In genomic region chr2L:1557927-1558326, dm6 we compare ENCODE assay signal across 3 fruit fly cellular contexts.
A peak's percentile ranks its signal among the peaks of the same experiment; 100 is the strongest.
TF ChIP-seq lines count a peak whose summit lies in the region.

No protein-coding gene starts in this region.

- TF ChIP-seq CTCF in whole organism, embryonic (GFP tag; optimal IDR thresholded peaks at IDR 0.05; lab: Kevin White, UChicago) = no peak

TF ChIP-seq in whole organism, embryonic, 481 proteins besides CTCF, POLR2A, EP300 and RAD21:
- TF ChIP-seq da (GFP tag; optimal IDR thresholded peaks at IDR 0.05; lab: Kevin White, UChicago) (no peak), pan (optimal IDR thresholded peaks at IDR 0.05; lab: Kevin White, UChicago) (no peak), pan (GFP tag; optimal IDR thresholded peaks at IDR 0.05 in 1 of 2, IDR thresholded peaks at IDR 0.05 in 1 of 2) (peak in 1 of 2 experiments; percentile 34), gem (tag; optimal IDR thresholded peaks at IDR 0.05; lab: Kevin White, UChicago) (peak; percentile 18), CG16813 (GFP tag; IDR thresholded peaks at IDR 0.05; lab: Robert Waterston, UW; ENCODE audit: partially characterized antibody) (no peak), CG2120 (GFP tag; optimal IDR thresholded peaks at IDR 0.05; lab: Kevin White, UChicago) (peak; percentile 2), Drgx (GFP tag; IDR thresholded peaks at IDR 0.05; lab: Robert Waterston, UW) (peak; percentile 26; the same call in 1 of the 2 replicates), Sox102F (GFP tag; optimal IDR thresholded peaks at IDR 0.05; lab: Kevin White, UChicago) (peak; percentile 9), slbo (GFP tag; IDR thresholded peaks at IDR 0.05; lab: Robert Waterston, UW) (peak; percentile 48), CG1603 (tag; optimal IDR thresholded peaks at IDR 0.05; lab: Kevin White, UChicago) (peak; percentile 13), Xbp1 (GFP tag; optimal IDR thresholded peaks at IDR 0.05; lab: Kevin White, UChicago) (peak; percentile 2), CG9932 (GFP tag; IDR thresholded peaks at IDR 0.05; lab: Robert Waterston, UW) (peak; percentile 39), tio (GFP tag; optimal IDR thresholded peaks at IDR 0.05; lab: Kevin White, UChicago) (peak; percentile 28), prd (optimal IDR thresholded peaks at IDR 0.05; lab: Kevin White, UChicago) (no peak), prd (GFP tag; IDR thresholded peaks at IDR 0.05; lab: Robert Waterston, UW) (peak; percentile 57; the same call in 2 of the 3 replicates), CG14441 (GFP tag; IDR thresholded peaks at IDR 0.05; lab: Robert Waterston, UW) (peak; percentile 20; the same call in 1 of the 2 replicates), CG6272 (GFP tag; IDR thresholded peaks at IDR 0.05; lab: Robert Waterston, UW) (no peak), ind (GFP tag; optimal IDR thresholded peaks at IDR 0.05; lab: Kevin White, UChicago) (peak; percentile 4), dysf (GFP tag; IDR thresholded peaks at IDR 0.05; lab: Robert Waterston, UW) (0 out of 3 replicates have a peak, but pooled peaks have one; percentile 6), zfh1 (GFP tag; IDR thresholded peaks at IDR 0.05; lab: Robert Waterston, UW) (no peak), Optix (GFP tag; IDR thresholded peaks at IDR 0.05; lab: Robert Waterston, UW) (no peak)

TF ChIP-seq in whole organism, prepupa, 60 proteins besides CTCF, POLR2A, EP300 and RAD21 (continues in another document):
- TF ChIP-seq Smox (GFP tag; optimal IDR thresholded peaks at IDR 0.05; lab: Kevin White, UChicago) (no peak), Lpt (GFP tag; optimal IDR thresholded peaks at IDR 0.05; lab: Kevin White, UChicago) (no peak), CG32006 (GFP tag; optimal IDR thresholded peaks at IDR 0.05; lab: Kevin White, UChicago) (peak; percentile 54), Sox14 (GFP tag; optimal IDR thresholded peaks at IDR 0.05; lab: Kevin White, UChicago) (no peak), Blimp-1 (GFP tag; optimal IDR thresholded peaks at IDR 0.05; lab: Kevin White, UChicago) (no peak), CG6163 (GFP tag; IDR thresholded peaks at IDR 0.05; lab: Robert Waterston, UW) (no peak), Ets21C (GFP tag; optimal IDR thresholded peaks at IDR 0.05; lab: Kevin White, UChicago) (no peak), CG10669 (GFP tag; optimal IDR thresholded peaks at IDR 0.05; lab: Kevin White, UChicago) (no peak), pdm3 (GFP tag; optimal IDR thresholded peaks at IDR 0.05; lab: Kevin White, UChicago) (peak; percentile 7), Gug (GFP tag; IDR thresholded peaks at IDR 0.05; lab: Robert Waterston, UW) (peak; percentile 58), CG10631 (GFP tag; optimal IDR thresholded peaks at IDR 0.05; lab: Kevin White, UChicago) (peak; percentile 4), svp (GFP tag; lab: Kevin White, UChicago) (no peak), Hr39 (GFP tag; optimal IDR thresholded peaks at IDR 0.05; lab: Kevin White, UChicago) (no peak), CG15336 (GFP tag; IDR thresholded peaks at IDR 0.05; lab: Robert Waterston, UW) (no peak), cyc (GFP tag; optimal IDR thresholded peaks at IDR 0.05; lab: Kevin White, UChicago) (no peak), CG11294 (GFP tag; IDR thresholded peaks at IDR 0.05; lab: Robert Waterston, UW) (no peak), Eip93F (GFP tag; optimal IDR thresholded peaks at IDR 0.05; lab: Kevin White, UChicago) (no peak), Eip75B (GFP tag; optimal IDR thresholded peaks at IDR 0.05; lab: Kevin White, UChicago) (no peak), CG6808 (GFP tag; optimal IDR thresholded peaks at IDR 0.05; lab: Kevin White, UChicago) (no peak), CG6276 (GFP tag; optimal IDR thresholded peaks at IDR 0.05; lab: Kevin White, UChicago) (peak; percentile 51), CG9139 (GFP tag; optimal IDR thresholded peaks at IDR 0.05; lab: Kevin White, UChicago) (no peak), vri (GFP tag; optimal IDR thresholded peaks at IDR 0.05; lab: Kevin White, UChicago) (no peak), CG7368 (GFP tag; optimal IDR thresholded peaks at IDR 0.05; lab: Kevin White, UChicago) (no peak), dac (GFP tag; optimal IDR thresholded peaks at IDR 0.05; lab: Kevin White, UChicago) (peak; percentile 35), eg (GFP tag; IDR thresholded peaks at IDR 0.05; lab: Robert Waterston, UW) (peak; percentile 75), fd59A (GFP tag; optimal IDR thresholded peaks at IDR 0.05; lab: Kevin White, UChicago) (no peak), Hr4 (GFP tag; optimal IDR thresholded peaks at IDR 0.05; lab: Kevin White, UChicago) (peak; percentile 60), fkh (GFP tag; optimal IDR thresholded peaks at IDR 0.05; lab: Kevin White, UChicago) (no peak), CG8119 (GFP tag; IDR thresholded peaks at IDR 0.05; lab: Robert Waterston, UW) (0 out of 3 replicates have a peak, but pooled peaks have one; percentile 32), CG34406 (GFP tag; optimal IDR thresholded peaks at IDR 0.05; lab: Kevin White, UChicago) (no peak), topi (GFP tag; optimal IDR thresholded peaks at IDR 0.05; lab: Kevin White, UChicago) (no peak), esn (GFP tag; optimal IDR thresholded peaks at IDR 0.05; lab: Kevin White, UChicago) (no peak), lz (GFP tag; optimal IDR thresholded peaks at IDR 0.05; lab: Kevin White, UChicago) (no peak), fd85E (GFP tag; optimal IDR thresholded peaks at IDR 0.05; lab: Kevin White, UChicago) (no peak), CG11762 (GFP tag; optimal IDR thresholded peaks at IDR 0.05; lab: Kevin White, UChicago; ENCODE audit: insufficient read depth) (peak; percentile 23), CG8319 (GFP tag; optimal IDR thresholded peaks at IDR 0.05; lab: Kevin White, UChicago) (no peak), Sox15 (GFP tag; optimal IDR thresholded peaks at IDR 0.05; lab: Kevin White, UChicago) (no peak), salr (GFP tag; optimal IDR thresholded peaks at IDR 0.05; lab: Kevin White, UChicago) (no peak)

TF ChIP-seq in whole organism, pupa, 21 proteins besides CTCF, POLR2A, EP300 and RAD21:
- TF ChIP-seq CG14655 (GFP tag; optimal IDR thresholded peaks at IDR 0.05; lab: Kevin White, UChicago) (peak; percentile 65), CG34367 (tag; optimal IDR thresholded peaks at IDR 0.05; lab: Kevin White, UChicago) (no peak), Pif1A (GFP tag; optimal IDR thresholded peaks at IDR 0.05; lab: Kevin White, UChicago) (no peak), CG4496 (GFP tag; IDR thresholded peaks at IDR 0.05; lab: Robert Waterston, UW) (peak; percentile 67; the same call in 2 of the 3 replicates), rn (GFP tag; IDR thresholded peaks at IDR 0.05; lab: Robert Waterston, UW) (peak; percentile 33; the same call in 1 of the 2 replicates), CG32121 (GFP tag; IDR thresholded peaks at IDR 0.05; lab: Robert Waterston, UW) (peak; percentile 30; the same call in 1 of the 2 replicates), gl (tag; optimal IDR thresholded peaks at IDR 0.05; lab: Kevin White, UChicago) (no peak), Pif1B (GFP tag; optimal IDR thresholded peaks at IDR 0.05; lab: Kevin White, UChicago) (no peak), CG13204 (GFP tag; optimal IDR thresholded peaks at IDR 0.05; lab: Kevin White, UChicago) (no peak), fd96Ca (GFP tag; IDR thresholded peaks at IDR 0.05; lab: Robert Waterston, UW) (peak; percentile 84), CG9948 (tag; optimal IDR thresholded peaks at IDR 0.05; lab: Kevin White, UChicago) (peak; percentile 5), CG12605 (GFP tag; IDR thresholded peaks at IDR 0.05; lab: Robert Waterston, UW) (no peak), CG10348 (GFP tag; IDR thresholded peaks at IDR 0.05; lab: Robert Waterston, UW) (0 out of 2 replicates have a peak, but pooled peaks have one; percentile 25), Ets98B (GFP tag; IDR thresholded peaks at IDR 0.05; lab: Robert Waterston, UW) (peak; percentile 53), CG8301 (tag; optimal IDR thresholded peaks at IDR 0.05; lab: Kevin White, UChicago) (peak; percentile 60), CG17806 (tag; optimal IDR thresholded peaks at IDR 0.05; lab: Kevin White, UChicago) (no peak)

Comparison
In these comparisons a context has a peak if more than half of its experiments do, and no peak if none do; other contexts are left out.
1. Of the 7 proteins assayed by ChIP-seq in both whole organism, embryonic and whole organism, prepupa: peak only in whole organism, embryonic: Sox102F; only in whole organism, prepupa: Gug; in both: none; in neither: 5.